Worm (Caenorhabditis elegans): ENCODE data around the gene B0024.13.

Gene B0024.13

DNA sequence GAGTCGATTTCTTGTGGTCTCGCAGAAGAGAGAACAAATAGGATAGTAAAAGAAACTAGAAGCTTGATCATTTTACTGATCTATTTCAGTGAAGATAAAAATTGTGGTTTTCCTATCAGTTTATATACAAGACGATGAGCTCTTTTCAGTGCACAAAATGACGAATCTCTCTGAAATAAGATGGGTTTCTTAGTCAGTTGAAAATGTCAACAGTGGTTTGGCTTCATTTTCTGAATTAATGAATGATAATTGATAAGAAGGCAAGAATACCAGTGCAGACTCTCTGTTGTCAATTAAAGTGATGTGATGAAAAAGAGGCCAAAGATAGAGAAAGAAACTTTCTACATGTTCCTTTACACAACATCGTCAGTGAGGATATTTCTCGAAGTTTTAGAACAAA lies 39.1 kb upstream of the B0024.13 start, which contains the start of gene lys-2:
Gene lys-2 (minus strand): TSS at position 101 of the 400 bp plus-strand sequence.
- TF ChIP-seq nhr-80 (tag; optimal IDR thresholded peaks at IDR 0.05) (peak; percentile 82), zim-3 (tag; optimal IDR thresholded peaks at IDR 0.05) (no peak), unc-62 (GFP tag; optimal IDR thresholded peaks at IDR 0.05) (peak; percentile 12)

DNA sequence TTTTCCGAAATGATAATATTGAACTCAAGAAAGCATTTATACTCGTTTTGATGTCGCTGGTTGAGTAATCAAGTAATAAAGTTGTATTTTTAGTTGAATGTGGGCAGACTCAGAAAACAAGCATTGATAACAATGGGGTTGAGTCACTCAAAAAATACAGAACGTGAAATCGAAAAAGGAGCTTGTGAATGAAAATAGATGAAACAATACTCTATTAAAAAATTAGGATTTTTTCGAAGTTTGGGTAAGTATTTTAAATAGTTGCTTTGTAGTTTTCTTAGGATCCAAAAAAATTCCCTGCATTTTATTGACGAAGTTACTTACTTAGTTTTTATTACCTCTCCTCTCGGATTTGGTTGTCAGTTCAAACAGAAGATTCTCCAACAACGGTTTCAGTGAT lies 37.1 kb upstream of the B0024.13 start, which contains the start of gene lys-3:
Gene lys-3 (minus strand): TSS at position 101 of the 400 bp plus-strand sequence.
- TF ChIP-seq bed-2 (GFP tag; IDR thresholded peaks at IDR 0.05) = no peak
- TF ChIP-seq egl-18 (GFP tag; IDR thresholded peaks at IDR 0.05) = no peak
- TF ChIP-seq tbx-9 (tag; optimal IDR thresholded peaks at IDR 0.05; ENCODE audit: borderline replicate concordance) = no peak

DNA sequence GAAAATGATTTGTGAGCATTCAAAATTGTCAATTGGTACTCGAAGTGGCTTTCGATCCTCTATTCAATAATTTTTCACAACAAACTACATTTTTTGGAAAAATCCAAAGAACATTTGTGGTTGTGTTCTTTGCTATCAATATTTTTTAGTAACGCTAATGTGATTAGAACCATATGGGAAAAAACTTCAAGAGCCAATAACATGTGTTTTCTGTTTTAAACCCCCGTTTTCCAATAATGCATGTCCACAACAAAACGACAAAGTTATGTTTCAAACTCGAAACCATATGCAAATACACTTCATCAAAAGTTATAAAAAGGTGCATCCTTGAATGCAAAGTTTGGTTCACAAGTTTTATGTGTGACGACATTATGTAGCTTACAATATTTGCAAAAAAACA lies 34.7 kb upstream of the B0024.13 start:
- TF ChIP-seq C17E4.6 (GFP tag; IDR thresholded peaks at IDR 0.05) = no peak
- TF ChIP-seq mel-28 (tag; optimal IDR thresholded peaks at IDR 0.05; ENCODE audit: borderline replicate concordance) = no peak
- TF ChIP-seq sdz-38 (tag; optimal IDR thresholded peaks at IDR 0.05) = no peak
- no peak for TF ChIP-seq unc-130 (GFP tag; optimal IDR thresholded peaks at IDR 0.05)
- TF ChIP-seq Y79H2A.3 (GFP tag; conservative IDR thresholded peaks at IDR 0.05) = no peak
- no peak for TF ChIP-seq him-1 (tag; optimal IDR thresholded peaks at IDR 0.05)
- TF ChIP-seq ZK185.1 (tag; optimal IDR thresholded peaks at IDR 0.05; ENCODE audit: poor library complexity, severe bottlenecking) = no peak
- TF ChIP-seq efl-1 (GFP tag; optimal IDR thresholded peaks at IDR 0.05) = no peak
- TF ChIP-seq akir-1 (GFP tag; optimal IDR thresholded peaks at IDR 0.05) = no peak
- no peak for TF ChIP-seq egrh-3 (GFP tag; IDR thresholded peaks at IDR 0.05)
- TF ChIP-seq Y67H2A.10 (GFP tag; conservative IDR thresholded peaks at IDR 0.05) = no peak
- TF ChIP-seq ztf-18 (tag; optimal IDR thresholded peaks at IDR 0.05) = no peak
- no peak for TF ChIP-seq pha-4 (tag; optimal IDR thresholded peaks at IDR 0.05)
- no peak for TF ChIP-seq ztf-6 (GFP tag; IDR thresholded peaks at IDR 0.05)

DNA sequence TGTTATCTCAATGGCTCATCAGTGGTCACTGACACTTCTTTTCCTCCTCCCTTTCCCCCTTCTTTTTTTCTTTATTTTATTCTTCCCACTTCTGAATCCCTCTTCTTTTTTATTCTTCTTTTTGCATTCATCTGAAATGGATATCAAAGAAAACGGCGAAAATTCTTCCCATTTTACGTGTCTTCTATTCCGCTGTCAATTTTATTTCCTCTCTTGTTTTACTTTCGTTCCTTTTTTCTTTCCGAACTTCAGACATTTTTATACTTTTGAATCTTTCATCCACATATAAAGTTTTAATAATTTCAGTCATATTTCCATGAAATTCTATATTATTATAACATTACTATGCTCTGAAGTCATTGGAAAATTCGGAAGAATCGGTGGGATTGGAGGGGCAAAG lies 33.3 kb upstream of the B0024.13 start, which contains the start of gene B0024.3:
Gene B0024.3 (plus strand): TSS at position 301 of the 400 bp plus-strand sequence.
- no peak for TF ChIP-seq gei-17 (GFP tag; optimal IDR thresholded peaks at IDR 0.05)
- no peak for TF ChIP-seq nhr-27 (tag; optimal IDR thresholded peaks at IDR 0.05)
- no peak for TF ChIP-seq lsy-27 (tag; optimal IDR thresholded peaks at IDR 0.05; ENCODE audit: borderline replicate concordance, insufficient read depth)
- TF ChIP-seq ZK185.1 (tag; optimal IDR thresholded peaks at IDR 0.05; ENCODE audit: poor library complexity, severe bottlenecking) = no peak
- no peak for TF ChIP-seq pha-4 (tag; optimal IDR thresholded peaks at IDR 0.05)
- no peak for TF ChIP-seq attf-5 (GFP tag; optimal IDR thresholded peaks at IDR 0.05)
- no peak for TF ChIP-seq bed-1 (GFP tag; IDR thresholded peaks at IDR 0.05)
- no peak for TF ChIP-seq ceh-100 (GFP tag; IDR thresholded peaks at IDR 0.05)
- no peak for TF ChIP-seq F57A8.1 (GFP tag; optimal IDR thresholded peaks at IDR 0.05)
- TF ChIP-seq F37B4.10 (GFP tag; IDR thresholded peaks at IDR 0.05) = no peak
- TF ChIP-seq ceh-91 (GFP tag; IDR thresholded peaks at IDR 0.05) = no peak
- TF ChIP-seq F10E7.11 (tag; optimal IDR thresholded peaks at IDR 0.05) = no peak
- TF ChIP-seq F52B5.7 (tag; optimal IDR thresholded peaks at IDR 0.05) = no peak

DNA sequence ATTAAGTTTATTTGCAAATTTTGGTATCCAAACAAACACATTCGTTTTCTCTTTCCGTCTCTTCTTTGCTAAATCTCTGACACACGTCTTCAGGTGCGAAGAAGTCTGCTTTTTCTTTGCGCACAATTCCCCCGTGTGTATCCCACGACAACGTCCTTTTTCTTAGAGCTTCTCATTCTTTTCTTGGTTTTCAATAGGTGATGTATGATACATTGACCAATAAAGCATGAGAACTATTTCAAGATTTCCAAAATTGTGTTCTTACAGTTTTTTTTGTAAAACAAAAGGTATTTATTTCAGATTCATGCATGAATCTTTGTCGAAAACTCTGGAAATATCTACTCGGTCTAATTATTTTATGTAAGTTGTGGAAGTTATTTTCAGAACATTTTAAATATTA lies 30.8 kb upstream of the B0024.13 start, which contains the start of gene B0024.15:
Gene B0024.15 (plus strand): TSS at position 301 of the 400 bp plus-strand sequence.
- no peak for TF ChIP-seq Y67H2A.10 (GFP tag; conservative IDR thresholded peaks at IDR 0.05)
- TF ChIP-seq lag-1 (GFP tag; IDR thresholded peaks at IDR 0.05) = no peak
- TF ChIP-seq mcd-1 (GFP tag; IDR thresholded peaks at IDR 0.05) = no peak
- no peak for TF ChIP-seq D2030.7 (GFP tag; IDR thresholded peaks at IDR 0.05)
- TF ChIP-seq Y95B8A.8 (GFP tag; IDR thresholded peaks at IDR 0.05) = no peak
- no peak for TF ChIP-seq ztf-26 (tag; optimal IDR thresholded peaks at IDR 0.05)
- TF ChIP-seq hrde-1 (tag; optimal IDR thresholded peaks at IDR 0.05; ENCODE audit: borderline replicate concordance) = no peak
- TF ChIP-seq rec-8 (tag; optimal IDR thresholded peaks at IDR 0.05) = no peak
- TF ChIP-seq him-1 (tag; optimal IDR thresholded peaks at IDR 0.05) = no peak
- no peak for TF ChIP-seq tbx-9 (tag; optimal IDR thresholded peaks at IDR 0.05; ENCODE audit: borderline replicate concordance)
- TF ChIP-seq nfyb-1 (GFP tag; IDR thresholded peaks at IDR 0.05) = no peak
